Fruit fly (Drosophila melanogaster) whole organism: ENCODE measurements around the gene Gem4c.

Experiments used
- CG8478 ChIP-seq: fragments of >200 bp; optimal IDR thresholded peaks from 2 replicates; lab custom pipeline; 2018; ENCODE audit warnings: inconsistent platforms
- Dll ChIP-seq: fragments of >200 bp; optimal IDR thresholded peaks from 2 replicates; lab custom pipeline; 2017
- EcR ChIP-seq, 2 experiments: fragments of >200 bp; optimal IDR thresholded peaks; 2 replicates each; lab custom pipeline; 2017; ENCODE audit warnings: missing biosample characterization in 2 of 2, missing genetic modification characterization in 2 of 2, missing genetic modification reagents in 2 of 2
- pan ChIP-seq: fragments of >200 bp; optimal IDR thresholded peaks from 2 replicates; lab custom pipeline; 2017
- psq ChIP-seq: fragments of >200 bp; optimal IDR thresholded peaks from 2 replicates; lab custom pipeline; 2017
- usp ChIP-seq: fragments of >200 bp; optimal IDR thresholded peaks from 2 replicates; lab custom pipeline; 2017; ENCODE audit warnings: missing biosample characterization, missing genetic modification characterization, mixed read lengths

The Gem4c gene

dm6 chrX:3968346-3969044 is 23.7 kb downstream of the Gem4c start, which contains the start of gene CG6428:
CG6428 (minus strand) TSS chrX:3968655.
- TF ChIP-seq CG8478 (lab: Kevin White, UChicago) (no peak), EcR (GFP tag; optimal IDR thresholded peaks at IDR 0.05; lab: Kevin White, UChicago) (no peak)

DNA sequence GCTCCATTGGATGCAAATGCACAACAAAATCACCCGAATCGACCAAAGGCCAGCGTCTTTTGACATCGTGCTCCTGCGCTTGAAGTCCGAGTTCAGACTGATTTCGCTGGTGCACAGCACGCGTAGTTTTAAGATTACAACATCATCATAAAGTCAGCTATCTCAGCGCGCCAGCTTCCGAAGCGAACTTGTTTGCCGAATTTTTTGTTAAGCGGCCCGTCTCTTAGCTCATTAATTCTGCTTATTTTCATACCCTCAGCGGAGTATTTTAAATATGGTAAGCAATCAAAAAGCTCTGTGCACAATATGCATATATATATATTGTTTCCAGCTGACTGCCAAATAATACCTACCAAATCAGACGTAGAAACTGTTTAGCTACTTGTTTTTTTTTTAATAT is 26.4 kb downstream of the Gem4c start, which contains the start of gene CG6414:
TSS of gene CG6414 (minus strand) at position 101 of the 400 bp plus-strand sequence.
- TF ChIP-seq psq (lab: Kevin White, UChicago) (no peak), Dll (lab: Kevin White, UChicago) (no peak), usp (GFP tag; lab: Kevin White, UChicago) (no peak), pan (no peak), CG8478 (lab: Kevin White, UChicago) (no peak), EcR (GFP tag; optimal IDR thresholded peaks at IDR 0.05; lab: Kevin White, UChicago) (no peak)
